Fruit fly (Drosophila melanogaster): ENCODE results near the gene CG32983.

- TF ChIP-seq Hr4 (GFP tag; optimal IDR thresholded peaks at IDR 0.05) (no peak), CG6276 (GFP tag; optimal IDR thresholded peaks at IDR 0.05) (no peak), OdsH (GFP tag; optimal IDR thresholded peaks at IDR 0.05) (no peak), CG6163 (GFP tag; IDR thresholded peaks at IDR 0.05) (no peak)
Observed at dm6 chr2L:8849170-8849569, 16.5 kb upstream of the CG32983 start.
